Worm (Caenorhabditis elegans) whole organism, L3 larva: Measurements from ENCODE around the gene mboa-3.
A peak's percentile ranks its signal among the peaks of the same experiment; 100 is the strongest.

Experiments
- R02D3.7 ChIP-seq: fragments of 150-350 bp; optimal IDR thresholded peaks from 2 replicates; lab custom pipeline; 2014; ENCODE audit warnings: missing biosample characterization, missing genetic modification characterization
- ZK546.5 ChIP-seq: sonication (generic microtip); optimal IDR thresholded peaks from 2 replicates; lab custom pipeline; 2017; ENCODE audit warnings: missing biosample characterization, missing genetic modification characterization
- ama-1 ChIP-seq: fragments of 150-350 bp; optimal IDR thresholded peaks from 2 replicates; lab custom pipeline; 2018
- ceh-16 ChIP-seq: sonication (generic microtip); optimal IDR thresholded peaks from 2 replicates; lab custom pipeline; 2017; ENCODE audit warnings: missing biosample characterization, missing genetic modification characterization
- ceh-28 ChIP-seq: fragments of 150-350 bp; optimal IDR thresholded peaks from 2 replicates; lab custom pipeline; 2014; ENCODE audit warnings: missing biosample characterization, missing genetic modification reagents, missing genetic modification characterization
- ceh-82 ChIP-seq: fragments of 150-350 bp; optimal IDR thresholded peaks from 2 replicates; lab custom pipeline; 2014; ENCODE audit warnings: missing biosample characterization, missing genetic modification characterization
- ceh-9 ChIP-seq: sonication (generic microtip); optimal IDR thresholded peaks from 2 replicates; lab custom pipeline; 2018; ENCODE audit warnings: missing biosample characterization, missing genetic modification characterization
- daf-12 ChIP-seq: fragments of 150-350 bp; optimal IDR thresholded peaks from 2 replicates; lab custom pipeline; 2014; ENCODE audit warnings: missing biosample characterization, missing genetic modification reagents, missing genetic modification characterization
- egl-27 ChIP-seq: sonication (generic microtip); optimal IDR thresholded peaks from 4 replicates; lab custom pipeline; 2017; ENCODE audit warnings: missing biosample characterization, missing genetic modification reagents, missing genetic modification characterization
- elt-1 ChIP-seq: fragments of 150-350 bp; optimal IDR thresholded peaks from 2 replicates; lab custom pipeline; 2014; ENCODE audit warnings: missing biosample characterization, missing genetic modification characterization
- elt-3 ChIP-seq, 3 experiments: fragments of 150-350 bp in 1 of 3; sonication (generic microtip) in 2 of 3; optimal IDR thresholded peaks; 2 replicates in 2 of 3; 4 replicates in 1 of 3; lab custom pipeline; 2014 to 2017; ENCODE audit warnings: missing biosample characterization in 3 of 3, missing genetic modification characterization in 3 of 3
- fkh-10 ChIP-seq: sonication (generic microtip); optimal IDR thresholded peaks from 2 replicates; lab custom pipeline; 2017; ENCODE audit warnings: missing biosample characterization, missing genetic modification reagents, missing genetic modification characterization
- fkh-2 ChIP-seq: fragments of 150-350 bp; optimal IDR thresholded peaks from 2 replicates; lab custom pipeline; 2014; ENCODE audit warnings: missing biosample characterization, missing genetic modification reagents, missing genetic modification characterization
- hmg-11 ChIP-seq: sonication (generic microtip); optimal IDR thresholded peaks from 2 replicates; lab custom pipeline; 2016; ENCODE audit warnings: missing genetic modification characterization, missing compliant biosample characterization
- jun-1 ChIP-seq: fragments of 150-350 bp; optimal IDR thresholded peaks from 2 replicates; lab custom pipeline; 2014; ENCODE audit warnings: missing biosample characterization, missing genetic modification reagents, missing genetic modification characterization
- lin-15B ChIP-seq: fragments of 150-350 bp; optimal IDR thresholded peaks from 2 replicates; lab custom pipeline; 2014; ENCODE audit warnings: missing biosample characterization, missing genetic modification characterization
- lin-39 ChIP-seq: fragments of 150-350 bp; optimal IDR thresholded peaks from 2 replicates; lab custom pipeline; 2018; ENCODE audit warnings: missing biosample characterization, missing genetic modification reagents, missing genetic modification characterization
- lsy-12 ChIP-seq: sonication (generic microtip); optimal IDR thresholded peaks from 2 replicates; lab custom pipeline; 2016; ENCODE audit warnings: mild to moderate bottlenecking, missing genetic modification characterization, missing compliant biosample characterization
- mml-1 ChIP-seq: fragments of 150-350 bp; sonication (generic microtip); optimal IDR thresholded peaks from 3 replicates; lab custom pipeline; 2014; ENCODE audit warnings: missing biosample characterization, missing genetic modification characterization
- nfya-1 ChIP-seq: sonication (generic microtip); optimal IDR thresholded peaks from 2 replicates; lab custom pipeline; 2017; ENCODE audit warnings: missing genetic modification characterization, mild to moderate bottlenecking, missing compliant biosample characterization, antibody characterized with exemption, moderate library complexity; ENCODE audit not compliant: insufficient read depth
- nhr-11 ChIP-seq: fragments of 150-350 bp; optimal IDR thresholded peaks from 2 replicates; lab custom pipeline; 2014; ENCODE audit warnings: missing biosample characterization, missing genetic modification characterization
- nhr-23 ChIP-seq: fragments of 150-350 bp; optimal IDR thresholded peaks from 2 replicates; lab custom pipeline; 2014; ENCODE audit warnings: missing biosample characterization, missing genetic modification reagents, missing genetic modification characterization
- nhr-237 ChIP-seq: fragments of 150-350 bp; optimal IDR thresholded peaks from 2 replicates; lab custom pipeline; 2014; ENCODE audit warnings: missing biosample characterization, missing genetic modification characterization
- nhr-67 ChIP-seq: fragments of 150-350 bp; optimal IDR thresholded peaks from 2 replicates; lab custom pipeline; 2014; ENCODE audit warnings: missing biosample characterization, missing genetic modification characterization
- pha-4 ChIP-seq: fragments of 150-350 bp; optimal IDR thresholded peaks from 2 replicates; lab custom pipeline; 2014; ENCODE audit warnings: missing biosample characterization, missing genetic modification reagents, missing genetic modification characterization
- skn-1 ChIP-seq: fragments of 150-350 bp; optimal IDR thresholded peaks from 2 replicates; lab custom pipeline; 2014; ENCODE audit warnings: missing biosample characterization, missing genetic modification characterization
- snpc-4 ChIP-seq: fragments of 150-350 bp; optimal IDR thresholded peaks from 2 replicates; lab custom pipeline; 2014; ENCODE audit warnings: missing biosample characterization, missing genetic modification characterization
- tbx-2 ChIP-seq: sonication (generic microtip); optimal IDR thresholded peaks from 2 replicates; lab custom pipeline; 2016; ENCODE audit warnings: mild to moderate bottlenecking, missing genetic modification characterization, missing compliant biosample characterization
- unc-39 ChIP-seq: sonication (generic microtip); optimal IDR thresholded peaks from 4 replicates; lab custom pipeline; 2017; ENCODE audit warnings: missing biosample characterization, missing genetic modification characterization
- unc-62 ChIP-seq: fragments of 150-350 bp; sonication (generic microtip); optimal IDR thresholded peaks from 4 replicates; lab custom pipeline; 2014; ENCODE audit warnings: missing biosample characterization, missing genetic modification reagents, missing genetic modification characterization
- zag-1 ChIP-seq: fragments of 150-350 bp; optimal IDR thresholded peaks from 2 replicates; lab custom pipeline; 2014; ENCODE audit warnings: missing biosample characterization, missing genetic modification characterization
- ztf-11 ChIP-seq: fragments of 150-350 bp; optimal IDR thresholded peaks from 2 replicates; lab custom pipeline; 2014; ENCODE audit warnings: missing biosample characterization, missing genetic modification characterization
- ztf-4 ChIP-seq: fragments of 150-350 bp; optimal IDR thresholded peaks from 2 replicates; lab custom pipeline; 2014; ENCODE audit warnings: missing biosample characterization, missing genetic modification characterization

mboa-3 gene

ce11 chrX:5514346-5514745 lies 8.3 kb downstream of the mboa-3 start:
- peak; percentile 70 for TF ChIP-seq pha-4 (tag; lab: Kevin White, UChicago)
- no peak for TF ChIP-seq snpc-4 (tag; lab: Kevin White, UChicago)
- TF ChIP-seq, all 47 proteins: peak for 1

ce11 chrX:5512707-5513106 lies 9.9 kb downstream of the mboa-3 start:
- TF ChIP-seq pha-4 (tag; lab: Kevin White, UChicago) (peak; percentile 36), ceh-82 (tag; lab: Kevin White, UChicago) (no peak), ceh-9 (no peak), R02D3.7 (tag; lab: Kevin White, UChicago) (no peak)

ce11 chrX:5512227-5512626 lies 10.4 kb downstream of the mboa-3 start, which contains the start of gene T23F2.3:
Gene T23F2.3, minus strand, starts transcription at chrX:5512327.
- TF ChIP-seq hmg-11 = no peak
- no peak for TF ChIP-seq fkh-10 (GFP tag; lab: Kevin White, UChicago)
- TF ChIP-seq elt-3 (tag; optimal IDR thresholded peaks at IDR 0.05; lab: Kevin White, UChicago) = no peak
- no peak for TF ChIP-seq zag-1 (tag; lab: Kevin White, UChicago)
- no peak for TF ChIP-seq pha-4 (tag; lab: Kevin White, UChicago)
- no peak for TF ChIP-seq ceh-28
- no peak for TF ChIP-seq tbx-2
- no peak for TF ChIP-seq nfya-1
- no peak for TF ChIP-seq egl-27 (tag; lab: Kevin White, UChicago)
- no peak for TF ChIP-seq ceh-9
- no peak for TF ChIP-seq snpc-4 (tag; lab: Kevin White, UChicago)
- TF ChIP-seq nhr-237 (tag; lab: Kevin White, UChicago) = no peak
- no peak for TF ChIP-seq unc-62 (GFP tag; lab: Kevin White, UChicago)
- TF ChIP-seq R02D3.7 (tag; lab: Kevin White, UChicago) = no peak
- no peak for TF ChIP-seq daf-12 (tag; lab: Kevin White, UChicago)
- no peak for TF ChIP-seq fkh-2 (tag; lab: Kevin White, UChicago)

- TF ChIP-seq elt-3 (tag; optimal IDR thresholded peaks at IDR 0.05; lab: Kevin White, UChicago) (no peak), ztf-11 (tag; lab: Kevin White, UChicago) (no peak), fkh-2 (tag; lab: Kevin White, UChicago) (no peak), lsy-12 (tag; lab: Kevin White, UChicago) (no peak), jun-1 (tag; lab: Kevin White, UChicago) (no peak), nhr-67 (tag; lab: Kevin White, UChicago) (no peak), nhr-237 (tag; lab: Kevin White, UChicago) (no peak), ceh-16 (no peak), ceh-28 (no peak), nhr-23 (tag; lab: Kevin White, UChicago) (no peak), mml-1 (tag; lab: Kevin White, UChicago) (no peak), tbx-2 (no peak), elt-1 (tag; lab: Kevin White, UChicago) (no peak), ceh-9 (no peak), ama-1 (lab: Kevin White, UChicago) (no peak), pha-4 (tag; lab: Kevin White, UChicago) (peak; percentile 72), nfya-1 (peak; percentile 16), lin-39 (peak; percentile 26), unc-39 (tag; lab: Kevin White, UChicago) (no peak)
These were observed 13.3 kb downstream of the mboa-3 start for ce11 chrX:5509114-5509877.

- TF ChIP-seq hmg-11 (peak; percentile 50), nhr-237 (tag; lab: Kevin White, UChicago) (no peak), ZK546.5 (tag; lab: Kevin White, UChicago) (no peak), ztf-4 (tag; lab: Kevin White, UChicago) (no peak), skn-1 (no peak), fkh-2 (tag; lab: Kevin White, UChicago) (no peak), lin-39 (no peak), lsy-12 (tag; lab: Kevin White, UChicago) (no peak), nhr-67 (tag; lab: Kevin White, UChicago) (no peak), lin-15B (no peak), nfya-1 (peak; percentile 29), ceh-9 (no peak), nhr-11 (tag; lab: Kevin White, UChicago) (no peak), snpc-4 (tag; lab: Kevin White, UChicago) (no peak), nhr-23 (tag; lab: Kevin White, UChicago) (no peak)
These were observed 14.7 kb downstream of the mboa-3 start for ce11 chrX:5507926-5508325.
